Fruit fly (Drosophila melanogaster) whole organism, embryonic: ENCODE results near the gene CG33325.

Experiments used
- ATbp ChIP-seq: fragments of 200-800 bp; sonication (Bioruptor generic); optimal IDR thresholded peaks from 2 replicates; lab custom pipeline; 2017; ENCODE audit warnings: missing biosample characterization, mild to moderate bottlenecking, missing genetic modification characterization, missing genetic modification reagents
- CG12071 ChIP-seq: fragments of 200-800 bp; sonication (Bioruptor generic); optimal IDR thresholded peaks from 3 replicates; lab custom pipeline; 2018; ENCODE audit warnings: missing biosample characterization, mild to moderate bottlenecking, missing genetic modification characterization
- CG12219 ChIP-seq: fragments of 200-800 bp; sonication (Bioruptor generic); optimal IDR thresholded peaks from 3 replicates; lab custom pipeline; 2018; ENCODE audit warnings: missing biosample characterization, mild to moderate bottlenecking, missing genetic modification characterization
- CG12391 ChIP-seq: fragments of 200-800 bp; sonication (Bioruptor generic); optimal IDR thresholded peaks from 3 replicates; lab custom pipeline; 2018; ENCODE audit warnings: missing biosample characterization, mild to moderate bottlenecking, missing genetic modification characterization, moderate library complexity
- CG13296 ChIP-seq: fragments of 200-800 bp; sonication (Bioruptor generic); optimal IDR thresholded peaks from 3 replicates; lab custom pipeline; 2018; ENCODE audit warnings: missing biosample characterization, mild to moderate bottlenecking, missing genetic modification characterization
- CG14441 ChIP-seq: fragments of 200-800 bp; sonication (Bioruptor generic); IDR thresholded peaks from 2 replicates; pipeline ENCODE4 v1.3.6; 2022; ENCODE audit warnings: missing biosample characterization, missing genetic modification characterization
- CG14710 ChIP-seq: fragments of 200-800 bp; sonication (Bioruptor generic); optimal IDR thresholded peaks from 3 replicates; lab custom pipeline; 2019; ENCODE audit warnings: missing biosample characterization, mild to moderate bottlenecking, missing genetic modification characterization, moderate library complexity
- CG16813 ChIP-seq: fragments of 200-800 bp; sonication (Bioruptor generic); IDR thresholded peaks from 3 replicates; pipeline ENCODE4 v1.3.6; 2022; ENCODE audit warnings: missing biosample characterization, missing genetic modification characterization; ENCODE audit not compliant: partially characterized antibody
- CG17361 ChIP-seq: fragments of 200-800 bp; sonication (Bioruptor generic); IDR thresholded peaks from 3 replicates; pipeline ENCODE4 v1.3.6; 2022; ENCODE audit warnings: missing biosample characterization, missing genetic modification characterization
- CG17829 ChIP-seq: fragments of 200-800 bp; optimal IDR thresholded peaks from 2 replicates; lab custom pipeline; 2019; ENCODE audit warnings: missing biosample characterization, mild to moderate bottlenecking, missing genetic modification characterization, moderate library complexity
- CG18011 ChIP-seq: fragments of 200-800 bp; sonication (Bioruptor generic); optimal IDR thresholded peaks from 2 replicates; lab custom pipeline; 2017; ENCODE audit warnings: missing biosample characterization, missing genetic modification characterization, mild to moderate bottlenecking, moderate library complexity, missing genotype
- CG18262 ChIP-seq: fragments of 200-800 bp; optimal IDR thresholded peaks from 3 replicates; lab custom pipeline; 2019; ENCODE audit warnings: missing biosample characterization, mild to moderate bottlenecking, missing genetic modification characterization, moderate library complexity
- CG18599 ChIP-seq: fragments of 200-800 bp; sonication (Bioruptor generic); optimal IDR thresholded peaks from 3 replicates; lab custom pipeline; 2017; ENCODE audit warnings: missing biosample characterization, missing genetic modification characterization, mild to moderate bottlenecking, moderate library complexity, missing genetic modification reagents
- CG2116 ChIP-seq: fragments of 200-800 bp; sonication (Bioruptor generic); optimal IDR thresholded peaks from 3 replicates; lab custom pipeline; 2018; ENCODE audit warnings: missing biosample characterization, mild to moderate bottlenecking, missing genetic modification characterization
- CG2199 ChIP-seq: fragments of 200-800 bp; sonication (Bioruptor generic); IDR thresholded peaks from 3 replicates; pipeline ENCODE4 v1.3.6; 2022; ENCODE audit warnings: missing biosample characterization, missing genetic modification characterization
- CG3065 ChIP-seq: fragments of 200-800 bp; sonication (Bioruptor generic); optimal IDR thresholded peaks from 2 replicates; lab custom pipeline; 2016; ENCODE audit warnings: missing biosample characterization, missing genetic modification characterization
- CG31441 ChIP-seq: fragments of 200-800 bp; sonication (Bioruptor generic); IDR thresholded peaks from 2 replicates; pipeline ENCODE4 v1.3.6; 2022; ENCODE audit warnings: missing biosample characterization, missing genetic modification characterization
- CG43689 ChIP-seq: fragments of 200-800 bp; sonication (Bioruptor generic); IDR thresholded peaks from 2 replicates; pipeline ENCODE4 v1.3.6; 2022; ENCODE audit warnings: missing biosample characterization, missing genetic modification characterization
- CG6654 ChIP-seq: fragments of 200-800 bp; sonication (Bioruptor generic); optimal IDR thresholded peaks from 2 replicates; lab custom pipeline; 2017; ENCODE audit warnings: missing biosample characterization, mild to moderate bottlenecking, missing genetic modification characterization
- CG7357 ChIP-seq: fragments of 200-800 bp; sonication (Bioruptor generic); IDR thresholded peaks from 3 replicates; pipeline ENCODE4 v1.3.6; 2022; ENCODE audit warnings: missing biosample characterization, missing genetic modification characterization
- CG9727 ChIP-seq: fragments of 200-800 bp; sonication (Bioruptor generic); optimal IDR thresholded peaks from 3 replicates; lab custom pipeline; 2017; ENCODE audit warnings: missing biosample characterization, mild to moderate bottlenecking, missing genetic modification characterization
- CG9932 ChIP-seq: fragments of 200-800 bp; sonication (Bioruptor generic); IDR thresholded peaks from 2 replicates; pipeline ENCODE4 v1.3.6; 2022; ENCODE audit warnings: missing biosample characterization, missing genetic modification characterization
- CoRest ChIP-seq: fragments of 200-800 bp; sonication (Bioruptor generic); optimal IDR thresholded peaks from 3 replicates; lab custom pipeline; 2018; ENCODE audit warnings: missing biosample characterization, mild to moderate bottlenecking, missing genetic modification characterization, moderate library complexity
- Dbx ChIP-seq: fragments of 200-800 bp; sonication (Bioruptor generic); IDR thresholded peaks from 3 replicates; pipeline ENCODE4 v1.3.6; 2022; ENCODE audit warnings: missing biosample characterization, missing genetic modification characterization
- Dfd ChIP-seq, 2 experiments: fragments of >200 bp; optimal IDR thresholded peaks; 2 replicates each; lab custom pipeline; 2017; ENCODE audit warnings: missing biosample characterization in 2 of 2, missing genetic modification characterization in 2 of 2
- Drgx ChIP-seq: fragments of 200-800 bp; sonication (Bioruptor generic); IDR thresholded peaks from 2 replicates; pipeline ENCODE4 v1.3.6; 2022; ENCODE audit warnings: missing biosample characterization, missing genetic modification characterization
- Fer1 ChIP-seq: fragments of 200-800 bp; sonication (Bioruptor generic); optimal IDR thresholded peaks from 2 replicates; lab custom pipeline; 2017; ENCODE audit warnings: missing biosample characterization, mild to moderate bottlenecking, missing genetic modification characterization
- H2.0 ChIP-seq: fragments of 200-800 bp; sonication (Bioruptor generic); IDR thresholded peaks from 2 replicates; pipeline ENCODE4 v1.3.6; 2022; ENCODE audit warnings: missing biosample characterization, missing genetic modification characterization
- MBD-R2 ChIP-seq: fragments of 200-800 bp; sonication (Bioruptor generic); IDR thresholded peaks from 2 replicates; pipeline ENCODE4 v1.3.6; 2022; ENCODE audit warnings: missing biosample characterization, missing genetic modification characterization
- Meics ChIP-seq: fragments of 200-800 bp; sonication (Bioruptor generic); optimal IDR thresholded peaks from 2 replicates; lab custom pipeline; 2017; ENCODE audit warnings: missing biosample characterization, mild to moderate bottlenecking, missing genetic modification characterization
- NC2α ChIP-seq: fragments of 200-800 bp; sonication (Bioruptor generic); optimal IDR thresholded peaks from 2 replicates; lab custom pipeline; 2016; ENCODE audit warnings: missing biosample characterization, missing genetic modification characterization
- Opbp ChIP-seq: fragments of 200-800 bp; sonication (Bioruptor generic); IDR thresholded peaks from 3 replicates; pipeline ENCODE4 v1.3.6; 2022; ENCODE audit warnings: missing biosample characterization, missing genetic modification characterization; ENCODE audit not compliant: partially characterized antibody
- Spps ChIP-seq: fragments of 200-800 bp; sonication (Bioruptor generic); optimal IDR thresholded peaks from 2 replicates; lab custom pipeline; 2018; ENCODE audit warnings: missing biosample characterization, mild to moderate bottlenecking, missing genetic modification characterization
- bbx ChIP-seq: fragments of 200-800 bp; sonication (Bioruptor generic); IDR thresholded peaks from 2 replicates; pipeline ENCODE4 v1.3.6; 2022; ENCODE audit warnings: missing biosample characterization, missing genetic modification characterization; ENCODE audit not compliant: partially characterized antibody
- bcd ChIP-seq: fragments of 200-800 bp; sonication (Bioruptor generic); optimal IDR thresholded peaks from 2 replicates; lab custom pipeline; 2017; ENCODE audit warnings: missing biosample characterization, mild to moderate bottlenecking, missing genetic modification characterization
- bsh ChIP-seq, 2 experiments: fragments of 200-800 bp; sonication (Bioruptor generic); optimal IDR thresholded peaks; 2 replicates each; lab custom pipeline; 2017 to 2018; ENCODE audit warnings: mild to moderate bottlenecking in 2 of 2, missing biosample characterization in 2 of 2, missing genetic modification characterization in 2 of 2, moderate library complexity in 1 of 2
- cato ChIP-seq: fragments of 200-800 bp; sonication (Bioruptor generic); optimal IDR thresholded peaks from 2 replicates; lab custom pipeline; 2016; ENCODE audit warnings: missing biosample characterization, missing genetic modification characterization, borderline replicate concordance
- crc ChIP-seq: fragments of 200-800 bp; sonication (Bioruptor generic); optimal IDR thresholded peaks from 2 replicates; lab custom pipeline; 2016; ENCODE audit warnings: missing biosample characterization, missing genetic modification characterization
- cwo ChIP-seq: fragments of 200-800 bp; sonication (Bioruptor generic); optimal IDR thresholded peaks from 3 replicates; lab custom pipeline; 2017; ENCODE audit warnings: missing biosample characterization, missing genetic modification characterization, mild to moderate bottlenecking, moderate library complexity, missing genetic modification reagents
- exex ChIP-seq: fragments of 200-800 bp; sonication (Bioruptor generic); optimal IDR thresholded peaks from 4 replicates; lab custom pipeline; 2018; ENCODE audit warnings: missing biosample characterization, mild to moderate bottlenecking, missing genetic modification characterization, moderate library complexity
- fd96Cb ChIP-seq: fragments of 200-800 bp; sonication (Bioruptor generic); optimal IDR thresholded peaks from 2 replicates; lab custom pipeline; 2018; ENCODE audit warnings: missing biosample characterization, mild to moderate bottlenecking, missing genetic modification characterization, moderate library complexity
- gcm2 ChIP-seq: fragments of 200-800 bp; sonication (Bioruptor generic); optimal IDR thresholded peaks from 2 replicates; lab custom pipeline; 2016; ENCODE audit warnings: missing biosample characterization, missing genetic modification characterization
- gro ChIP-seq: fragments of 200-800 bp; sonication (Bioruptor generic); optimal IDR thresholded peaks from 2 replicates; lab custom pipeline; 2016; ENCODE audit warnings: missing biosample characterization, missing genetic modification characterization
- gsb-n ChIP-seq: fragments of 200-800 bp; sonication (Bioruptor generic); optimal IDR thresholded peaks from 3 replicates; lab custom pipeline; 2018; ENCODE audit warnings: missing biosample characterization, mild to moderate bottlenecking, missing genetic modification characterization
- lola ChIP-seq, 3 experiments: fragments of >200 bp in 2 of 3; fragments of 200-800 bp in 1 of 3; sonication (Bioruptor generic) in 1 of 3; optimal IDR thresholded peaks; 2 replicates each; lab custom pipeline; 2017 to 2019; ENCODE audit warnings: missing biosample characterization in 3 of 3, missing genetic modification characterization in 3 of 3, mild to moderate bottlenecking in 1 of 3, moderate library complexity in 1 of 3
- luna ChIP-seq: fragments of 200-800 bp; sonication (Bioruptor generic); optimal IDR thresholded peaks from 2 replicates; lab custom pipeline; 2016; ENCODE audit warnings: missing biosample characterization, missing genetic modification characterization
- nom ChIP-seq: fragments of 200-800 bp; sonication (Bioruptor generic); optimal IDR thresholded peaks from 2 replicates; lab custom pipeline; 2017; ENCODE audit warnings: missing biosample characterization, missing genetic modification characterization, mild to moderate bottlenecking, moderate library complexity, missing genetic modification reagents
- sens ChIP-seq: fragments of 200-800 bp; sonication (Bioruptor generic); peaks from one replicate; lab custom pipeline; 2016; ENCODE audit warnings: missing biosample characterization, missing genetic modification characterization
- sima ChIP-seq: fragments of 200-800 bp; sonication (Bioruptor generic); optimal IDR thresholded peaks from 2 replicates; lab custom pipeline; 2016; ENCODE audit warnings: missing biosample characterization, missing genetic modification characterization
- ssp ChIP-seq: fragments of 200-800 bp; sonication (Bioruptor generic); IDR thresholded peaks from 2 replicates; pipeline ENCODE4 v1.3.6; 2022; ENCODE audit warnings: missing biosample characterization, missing genetic modification characterization
- wor ChIP-seq: fragments of 200-800 bp; sonication (Bioruptor generic); IDR thresholded peaks from 2 replicates; pipeline ENCODE4 v1.3.6; 2022; ENCODE audit warnings: missing biosample characterization, missing genetic modification characterization

Gene CG33325

DNA sequence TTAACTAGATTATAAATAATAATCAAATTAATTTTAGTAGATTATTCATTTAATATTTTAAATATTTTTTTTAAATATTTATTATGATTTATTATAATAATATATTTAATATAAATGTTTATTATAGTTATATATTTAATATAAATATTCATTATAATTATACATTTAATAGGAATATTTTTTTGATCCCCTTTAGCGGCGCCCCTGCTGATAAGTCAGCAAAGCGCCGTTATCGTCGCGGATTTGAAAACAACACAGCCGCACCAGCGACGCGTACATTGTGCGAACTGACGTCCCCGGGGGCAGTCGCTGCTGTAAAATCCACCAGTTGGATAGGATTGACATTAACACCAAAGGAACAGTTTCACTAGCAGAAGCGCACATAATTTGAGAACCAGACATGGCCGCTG is 32.9 kb upstream of the CG33325 start, which contains the start of gene CG8112 (continued):
- TF ChIP-seq fd96Cb (peak; percentile 13), CG3065 (GFP tag; lab: Kevin White, UChicago) (no peak), CG14710 (tag; lab: Kevin White, UChicago) (peak; percentile 6), CG17361 (no peak), CG16813 (GFP tag; lab: Robert Waterston, UW) (no peak), exex (no peak), MBD-R2 (GFP tag; lab: Robert Waterston, UW) (no peak), Fer1 (no peak), gcm2 (GFP tag; lab: Kevin White, UChicago) (no peak), ATbp (peak; percentile 15), CG2116 (GFP tag; lab: Kevin White, UChicago) (no peak), CG12071 (GFP tag; lab: Kevin White, UChicago) (no peak), Meics (GFP tag; lab: Kevin White, UChicago) (peak; percentile 54), wor (no peak), nom (GFP tag; lab: Kevin White, UChicago) (peak; percentile 9), CG43689 (GFP tag; lab: Robert Waterston, UW) (no peak), lola (GFP tag; optimal IDR thresholded peaks at IDR 0.05; lab: Kevin White, UChicago) (peak in 1 of 3 experiments; percentile 2), bsh (GFP tag; optimal IDR thresholded peaks at IDR 0.05; lab: Kevin White, UChicago) (no peak), ssp (GFP tag; lab: Robert Waterston, UW) (no peak), CG2199 (GFP tag; lab: Robert Waterston, UW) (no peak), sens (peak; percentile 12), CG9932 (GFP tag; lab: Robert Waterston, UW) (0 out of 2 replicates have a peak, but pooled peaks have one; percentile 21), bcd (GFP tag; lab: Kevin White, UChicago) (peak; percentile 16), CG9727 (peak; percentile 28), crc (no peak), bbx (no peak), Opbp (GFP tag; lab: Robert Waterston, UW) (no peak), CG12219 (GFP tag; lab: Kevin White, UChicago) (no peak), CG17829 (tag; lab: Kevin White, UChicago) (peak; percentile 21), Dfd (GFP tag; optimal IDR thresholded peaks at IDR 0.05; lab: Kevin White, UChicago) (no peak), H2.0 (GFP tag; lab: Robert Waterston, UW) (no peak), CG14441 (GFP tag; lab: Robert Waterston, UW) (no peak), cato (GFP tag; lab: Kevin White, UChicago) (no peak), CoRest (tag; lab: Kevin White, UChicago) (peak; percentile 32), luna (GFP tag; lab: Kevin White, UChicago) (no peak), CG12391 (tag; lab: Kevin White, UChicago) (peak; percentile 19), CG13296 (GFP tag; lab: Kevin White, UChicago) (peak; percentile 44), CG7357 (GFP tag; lab: Robert Waterston, UW) (no peak), sima (no peak), cwo (GFP tag; lab: Kevin White, UChicago) (peak; percentile 24), CG31441 (0 out of 2 replicates have a peak, but pooled peaks have one; percentile 23), NC2α (GFP tag; lab: Kevin White, UChicago) (no peak), Drgx (peak; percentile 35; the same call in 1 of the 2 replicates), gro (GFP tag; lab: Kevin White, UChicago) (no peak), CG18262 (tag; lab: Kevin White, UChicago) (peak; percentile 57), CG18011 (GFP tag; lab: Kevin White, UChicago) (no peak), CG6654 (GFP tag; lab: Kevin White, UChicago) (no peak), gsb-n (no peak), CG18599 (GFP tag; lab: Kevin White, UChicago) (peak; percentile 48), Spps (tag; lab: Kevin White, UChicago) (no peak), Dbx (no peak)
